Fruit fly (Drosophila melanogaster): ENCODE measurements around the gene CG42502.

DNA sequence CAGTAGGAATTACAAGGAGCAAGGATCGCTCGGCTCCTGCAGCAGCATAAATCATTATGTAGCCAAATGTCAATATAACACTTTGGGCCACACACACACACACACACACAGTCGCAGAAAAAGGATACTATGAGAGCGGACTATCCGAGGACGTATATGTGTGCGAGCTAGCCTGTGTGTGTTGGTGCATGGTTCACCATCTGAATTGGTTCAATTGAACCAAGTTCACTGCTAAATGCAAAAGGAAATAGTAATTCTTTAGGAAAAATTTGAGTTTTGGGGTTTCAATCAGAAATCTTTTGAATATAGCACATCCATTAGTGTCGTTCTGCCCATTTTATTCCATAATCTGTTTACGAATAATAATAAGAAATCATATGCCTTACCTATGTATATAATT, 35.1 kb upstream of the CG42502 start:
- no peak for TF ChIP-seq CG8301 (tag; optimal IDR thresholded peaks at IDR 0.05)
- no peak for TF ChIP-seq fd96Ca (GFP tag; IDR thresholded peaks at IDR 0.05)
- TF ChIP-seq CG9948 (tag; optimal IDR thresholded peaks at IDR 0.05), result no peak
- TF ChIP-seq gl (tag; optimal IDR thresholded peaks at IDR 0.05), result no peak
- no peak for TF ChIP-seq CG14655 (GFP tag; optimal IDR thresholded peaks at IDR 0.05)
- TF ChIP-seq CG34367 (tag; optimal IDR thresholded peaks at IDR 0.05), result no peak
- TF ChIP-seq D1 (tag; optimal IDR thresholded peaks at IDR 0.05), result no peak
- TF ChIP-seq CG15710 (tag; optimal IDR thresholded peaks at IDR 0.05), result no peak
- TF ChIP-seq CG13204 (GFP tag; optimal IDR thresholded peaks at IDR 0.05), result no peak
- TF ChIP-seq Pif1A (GFP tag; optimal IDR thresholded peaks at IDR 0.05), result no peak
- no peak for TF ChIP-seq Pif1B (GFP tag; optimal IDR thresholded peaks at IDR 0.05)
- TF ChIP-seq CG12605 (GFP tag; IDR thresholded peaks at IDR 0.05), result no peak
- no peak for TF ChIP-seq EcR (GFP tag; optimal IDR thresholded peaks at IDR 0.05)
- no peak for TF ChIP-seq CG32121 (GFP tag; IDR thresholded peaks at IDR 0.05)

All from whole organism, pupa.